Worm (Caenorhabditis elegans) whole organism, young adult: Measurements from ENCODE around the gene abu-14.

ENCODE experiments used
- F57A8.1 ChIP-seq: fragments of 200-800 bp; sonication (Bioruptor generic); optimal IDR thresholded peaks from 2 replicates; lab custom pipeline; 2018; ENCODE audit warnings: mild to moderate bottlenecking, missing genetic modification characterization, moderate library complexity, missing compliant biosample characterization
- akir-1 ChIP-seq: fragments of 200-800 bp; sonication (Bioruptor generic); optimal IDR thresholded peaks from 2 replicates; lab custom pipeline; 2018; ENCODE audit warnings: mild to moderate bottlenecking, missing genetic modification characterization, moderate library complexity, missing compliant biosample characterization
- athp-1 ChIP-seq: sonication (generic microtip); optimal IDR thresholded peaks from 2 replicates; lab custom pipeline; 2017; ENCODE audit warnings: mild to moderate bottlenecking, missing genetic modification characterization, missing compliant biosample characterization
- ccch-3 ChIP-seq: fragments of 200-800 bp; sonication (Bioruptor generic); optimal IDR thresholded peaks from 2 replicates; lab custom pipeline; 2018; ENCODE audit warnings: mild to moderate bottlenecking, missing genetic modification characterization, missing compliant biosample characterization
- egl-18 ChIP-seq: fragments of 200-800 bp; sonication (Bioruptor generic); IDR thresholded peaks from 2 replicates; pipeline ENCODE4 v1.3.6; 2022; ENCODE audit warnings: missing genetic modification reagents, missing genetic modification characterization, missing compliant biosample characterization
- hlh-26 ChIP-seq: fragments of 200-800 bp; sonication (Bioruptor generic); conservative IDR thresholded peaks from 2 replicates; pipeline ENCODE4 v1.3.6; 2022; ENCODE audit warnings: missing genetic modification reagents, missing genetic modification characterization, missing compliant biosample characterization
- nfyb-1 ChIP-seq: fragments of 200-800 bp; sonication (Bioruptor generic); IDR thresholded peaks from 2 replicates; pipeline ENCODE4 v1.3.6; 2022; ENCODE audit warnings: missing genetic modification reagents, missing genetic modification characterization, missing compliant biosample characterization
- snpc-4 ChIP-seq, 5 experiments: fragments of 150-350 bp in 1 of 5; sonication (generic microtip) in 4 of 5; optimal IDR thresholded peaks; 2 replicates each; lab custom pipeline; 2014 to 2018; ENCODE audit warnings: missing genetic modification characterization in 5 of 5, missing biosample characterization in 3 of 5, antibody characterized with exemption in 2 of 5, mild to moderate bottlenecking in 2 of 5, missing compliant biosample characterization in 2 of 5, missing genotype in 2 of 5, moderate library complexity in 2 of 5, missing genetic modification reagents in 1 of 5
- ztf-25 ChIP-seq: fragments of 200-800 bp; sonication (Bioruptor generic); IDR thresholded peaks from 2 replicates; pipeline ENCODE4 v1.3.6; 2022; ENCODE audit warnings: missing genetic modification reagents, missing genetic modification characterization, missing compliant biosample characterization

DNA sequence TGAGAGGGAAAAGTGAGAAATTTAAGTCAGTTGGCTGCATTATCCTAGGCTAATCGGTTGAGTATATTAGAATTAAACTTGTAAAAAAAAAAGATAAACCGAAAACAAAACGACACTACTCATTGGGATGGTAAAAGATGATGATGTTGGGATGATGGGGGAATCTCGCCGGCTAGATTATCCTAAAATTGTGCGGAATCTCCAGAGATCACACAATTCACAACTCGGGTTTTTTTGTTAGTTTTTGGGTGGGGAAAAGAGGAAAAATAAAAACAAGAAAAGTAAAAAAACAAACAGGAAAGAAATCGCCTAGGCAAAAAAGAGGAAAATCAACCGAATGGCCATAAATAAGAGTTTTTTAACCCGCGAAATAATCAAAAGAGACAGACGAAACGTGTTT lies 48.2 kb upstream of the abu-14 start:
- TF ChIP-seq akir-1 (GFP tag; lab: Kevin White, UChicago) (no peak), hlh-26 (GFP tag; lab: Robert Waterston, UW) (no peak), snpc-4 (GFP tag; optimal IDR thresholded peaks at IDR 0.05; lab: Kevin White, UChicago) (no peak), snpc-4 (tag; optimal IDR thresholded peaks at IDR 0.05; lab: Kevin White, UChicago) (no peak), nfyb-1 (GFP tag; lab: Robert Waterston, UW) (no peak), ccch-3 (GFP tag; lab: Kevin White, UChicago) (no peak), F57A8.1 (GFP tag; lab: Kevin White, UChicago) (no peak), ztf-25 (GFP tag; lab: Robert Waterston, UW) (no peak), egl-18 (GFP tag; lab: Robert Waterston, UW) (no peak), athp-1 (tag; lab: Kevin White, UChicago) (no peak)
